Worm (Caenorhabditis elegans): ENCODE results near the gene T27E9.6.

T27E9.6 gene

ce11 chrIII:13514470-13514869 is 37.9 kb upstream of the T27E9.6 start, which contains the start of gene mlh-1:
mlh-1 (minus strand) TSS chrIII:13514570.
- TF ChIP-seq unc-39 (tag; optimal IDR thresholded peaks at IDR 0.05), result no peak
- no peak for TF ChIP-seq Y55F3AM.14 (GFP tag; optimal IDR thresholded peaks at IDR 0.05)
- TF ChIP-seq nhr-77 (tag; optimal IDR thresholded peaks at IDR 0.05), result no peak
- TF ChIP-seq nhr-6 (tag; optimal IDR thresholded peaks at IDR 0.05), result no peak

DNA sequence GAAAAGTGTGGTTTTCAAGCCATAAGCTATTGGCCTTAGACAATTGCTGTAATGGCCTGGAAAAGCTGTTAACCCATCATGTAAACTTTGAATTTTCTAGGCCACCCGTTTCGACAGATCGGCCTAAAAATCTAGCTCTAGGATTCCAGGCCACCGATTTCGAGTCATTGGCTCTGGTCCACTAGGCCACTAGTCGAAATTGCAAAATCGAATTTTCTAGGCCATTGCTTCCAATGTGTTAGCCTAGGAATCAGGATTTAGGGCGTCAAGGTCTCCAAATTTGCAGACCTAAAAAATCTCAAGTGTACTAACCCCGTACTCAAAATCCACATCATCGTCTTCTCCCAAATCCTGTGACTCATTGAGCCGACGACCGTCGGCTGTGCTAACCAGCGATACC is 34.2 kb upstream of the T27E9.6 start:
- TF ChIP-seq nhr-10 (tag; optimal IDR thresholded peaks at IDR 0.05), result no peak
- TF ChIP-seq egl-27 (tag; optimal IDR thresholded peaks at IDR 0.05), result no peak
- no peak for TF ChIP-seq sem-4 (tag; optimal IDR thresholded peaks at IDR 0.05)
- no peak for TF ChIP-seq zag-1 (tag; optimal IDR thresholded peaks at IDR 0.05)
- TF ChIP-seq nhr-11 (tag; optimal IDR thresholded peaks at IDR 0.05), result no peak
- TF ChIP-seq unc-62 (GFP tag; optimal IDR thresholded peaks at IDR 0.05), result no peak
- TF ChIP-seq R02D3.7 (tag; optimal IDR thresholded peaks at IDR 0.05), result no peak
- TF ChIP-seq alr-1 (tag; optimal IDR thresholded peaks at IDR 0.05), result no peak
- TF ChIP-seq unc-55 (GFP tag; optimal IDR thresholded peaks at IDR 0.05), result no peak
- TF ChIP-seq lin-11 (tag; optimal IDR thresholded peaks at IDR 0.05), result no peak
- no peak for TF ChIP-seq lin-39 (tag; optimal IDR thresholded peaks at IDR 0.05)
- no peak for TF ChIP-seq peb-1 (tag; optimal IDR thresholded peaks at IDR 0.05)
- no peak for TF ChIP-seq nhr-25 (tag; optimal IDR thresholded peaks at IDR 0.05)
- no peak for TF ChIP-seq snpc-4 (tag; optimal IDR thresholded peaks at IDR 0.05)
- no peak for TF ChIP-seq nhr-21 (tag; optimal IDR thresholded peaks at IDR 0.05)
- no peak for TF ChIP-seq dmd-4 (tag; optimal IDR thresholded peaks at IDR 0.05)
- no peak for TF ChIP-seq nhr-12 (tag; optimal IDR thresholded peaks at IDR 0.05)
- TF ChIP-seq mbf-1 (tag; optimal IDR thresholded peaks at IDR 0.05), result no peak
- TF ChIP-seq Y55F3AM.14 (GFP tag; optimal IDR thresholded peaks at IDR 0.05), result no peak

ce11 chrIII:13505718-13506117 is 29.1 kb upstream of the T27E9.6 start, which contains the start of gene T28A8.3:
T28A8.3 (plus strand) TSS chrIII:13506018.
- TF ChIP-seq egl-27 (tag; optimal IDR thresholded peaks at IDR 0.05), result no peak
- no peak for TF ChIP-seq lin-39 (tag; optimal IDR thresholded peaks at IDR 0.05)
- no peak for TF ChIP-seq ztf-1 (GFP tag; conservative IDR thresholded peaks at IDR 0.05)
- no peak for TF ChIP-seq mdl-1 (tag; optimal IDR thresholded peaks at IDR 0.05)
- no peak for TF ChIP-seq skn-1 (tag; optimal IDR thresholded peaks at IDR 0.05)
- TF ChIP-seq unc-62 (GFP tag; optimal IDR thresholded peaks at IDR 0.05), result no peak
- no peak for TF ChIP-seq elt-3 (tag; optimal IDR thresholded peaks at IDR 0.05)
- no peak for TF ChIP-seq peb-1 (tag; optimal IDR thresholded peaks at IDR 0.05)
- no peak for TF ChIP-seq ZK546.5 (tag; optimal IDR thresholded peaks at IDR 0.05)
- TF ChIP-seq ztf-4 (tag; optimal IDR thresholded peaks at IDR 0.05), result no peak
- no peak for TF ChIP-seq aly-2 (tag; optimal IDR thresholded peaks at IDR 0.05)
- no peak for TF ChIP-seq crh-2 (tag; optimal IDR thresholded peaks at IDR 0.05)
- no peak for TF ChIP-seq nhr-12 (tag; optimal IDR thresholded peaks at IDR 0.05)
- no peak for TF ChIP-seq R02D3.7 (tag; optimal IDR thresholded peaks at IDR 0.05)
- no peak for TF ChIP-seq ceh-82 (tag; optimal IDR thresholded peaks at IDR 0.05)
- TF ChIP-seq snpc-4 (tag; optimal IDR thresholded peaks at IDR 0.05), result no peak
- TF ChIP-seq gmeb-1 (tag; optimal IDR thresholded peaks at IDR 0.05), result no peak
- TF ChIP-seq mab-5 (tag; optimal IDR thresholded peaks at IDR 0.05), result no peak
- no peak for TF ChIP-seq nhr-6 (tag; optimal IDR thresholded peaks at IDR 0.05)

- no peak for TF ChIP-seq ceh-82 (tag; optimal IDR thresholded peaks at IDR 0.05)
- no peak for TF ChIP-seq mdl-1 (tag; optimal IDR thresholded peaks at IDR 0.05)
- TF ChIP-seq nhr-129 (tag; optimal IDR thresholded peaks at IDR 0.05), result no peak
- no peak for TF ChIP-seq nhr-12 (tag; optimal IDR thresholded peaks at IDR 0.05)
- no peak for TF ChIP-seq lin-13 (GFP tag; optimal IDR thresholded peaks at IDR 0.05)
- no peak for TF ChIP-seq nhr-23 (tag; optimal IDR thresholded peaks at IDR 0.05)
- no peak for TF ChIP-seq ztf-1 (GFP tag; conservative IDR thresholded peaks at IDR 0.05)
- no peak for TF ChIP-seq ztf-11 (tag; optimal IDR thresholded peaks at IDR 0.05)
- no peak for TF ChIP-seq lsy-2 (tag; optimal IDR thresholded peaks at IDR 0.05)
- TF ChIP-seq skn-1 (tag; optimal IDR thresholded peaks at IDR 0.05), result no peak
- no peak for TF ChIP-seq nhr-11 (tag; optimal IDR thresholded peaks at IDR 0.05)
- TF ChIP-seq nhr-10 (tag; optimal IDR thresholded peaks at IDR 0.05), result no peak
- no peak for TF ChIP-seq unc-39 (tag; optimal IDR thresholded peaks at IDR 0.05)
- no peak for TF ChIP-seq ztf-4 (tag; optimal IDR thresholded peaks at IDR 0.05)
- TF ChIP-seq unc-62 (GFP tag; optimal IDR thresholded peaks at IDR 0.05), result no peak
- TF ChIP-seq sma-9 (GFP tag; optimal IDR thresholded peaks at IDR 0.05), result no peak
- TF ChIP-seq sma-9 (tag; optimal IDR thresholded peaks at IDR 0.05), result no peak
- no peak for TF ChIP-seq ZK546.5 (tag; optimal IDR thresholded peaks at IDR 0.05)
These were observed 26.8 kb upstream of the T27E9.6 start, which contains the start of gene T28A8.4 for ce11 chrIII:13503379-13503778. T28A8.4 (plus strand) TSS chrIII:13503679.
